Worm (Caenorhabditis elegans) whole organism, midembryonic: ENCODE results near the gene B0361.3.

Experiments used
- T22C8.4 ChIP-seq: fragments of 200-800 bp; sonication (Bioruptor generic); IDR thresholded peaks from 2 replicates; pipeline ENCODE4 v1.3.6; 2022; ENCODE audit warnings: missing genetic modification characterization, missing compliant biosample characterization
- klf-2 ChIP-seq: fragments of 200-800 bp; sonication (Bioruptor generic); conservative IDR thresholded peaks from 2 replicates; pipeline ENCODE4 v1.3.6; 2022; ENCODE audit warnings: missing genetic modification reagents, missing genetic modification characterization, missing compliant biosample characterization
- tab-1 ChIP-seq: fragments of 200-800 bp; sonication (Bioruptor generic); IDR thresholded peaks from 2 replicates; pipeline ENCODE4 v1.3.6; 2022; ENCODE audit warnings: missing genetic modification characterization, missing compliant biosample characterization
- ztf-23 ChIP-seq: fragments of 200-800 bp; sonication (Bioruptor generic); IDR thresholded peaks from 2 replicates; pipeline ENCODE4 v1.3.6; 2022; ENCODE audit warnings: missing genetic modification reagents, missing genetic modification characterization, missing compliant biosample characterization
- ztf-29 ChIP-seq: fragments of 200-800 bp; sonication (Bioruptor generic); IDR thresholded peaks from 2 replicates; pipeline ENCODE4 v1.3.6; 2022; ENCODE audit warnings: missing genetic modification reagents, missing genetic modification characterization, missing compliant biosample characterization

DNA sequence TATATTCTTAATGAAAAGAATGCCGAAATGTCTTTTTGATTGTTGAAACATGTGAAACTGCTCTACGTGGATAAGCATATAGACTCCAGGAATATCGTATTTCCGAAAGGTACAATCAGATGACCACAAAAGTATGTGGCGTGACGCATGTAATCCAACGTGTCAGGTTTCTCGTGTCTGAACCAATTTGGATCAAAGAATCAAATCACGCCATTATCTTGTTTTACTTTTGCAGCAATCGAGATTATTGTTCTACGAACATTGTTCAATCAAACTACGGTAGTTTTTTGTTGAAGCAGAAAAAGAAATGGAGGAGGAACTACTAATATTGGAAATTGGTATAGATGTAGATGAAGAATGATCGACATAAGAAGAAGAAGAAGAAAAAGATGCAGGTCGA, 7.5 kb upstream of the B0361.3 start:
- TF ChIP-seq T22C8.4 (GFP tag; lab: Robert Waterston, UW) (no peak), ztf-23 (no peak), klf-2 (GFP tag; lab: Robert Waterston, UW) (no peak), tab-1 (no peak), ztf-29 (GFP tag; lab: Robert Waterston, UW) (no peak)
